Fruit fly (Drosophila melanogaster): ENCODE measurements around the gene CG15337.

- no peak for TF ChIP-seq CTCF (optimal IDR thresholded peaks at IDR 0.05)
- no peak for TF ChIP-seq CG8478 (optimal IDR thresholded peaks at IDR 0.05)
Measured at dm6 chrX:8122834-8123233, 37.0 kb upstream of the CG15337 start.
